Worm (Caenorhabditis elegans): ENCODE measurements around the gene R04A9.3.

Gene R04A9.3

DNA sequence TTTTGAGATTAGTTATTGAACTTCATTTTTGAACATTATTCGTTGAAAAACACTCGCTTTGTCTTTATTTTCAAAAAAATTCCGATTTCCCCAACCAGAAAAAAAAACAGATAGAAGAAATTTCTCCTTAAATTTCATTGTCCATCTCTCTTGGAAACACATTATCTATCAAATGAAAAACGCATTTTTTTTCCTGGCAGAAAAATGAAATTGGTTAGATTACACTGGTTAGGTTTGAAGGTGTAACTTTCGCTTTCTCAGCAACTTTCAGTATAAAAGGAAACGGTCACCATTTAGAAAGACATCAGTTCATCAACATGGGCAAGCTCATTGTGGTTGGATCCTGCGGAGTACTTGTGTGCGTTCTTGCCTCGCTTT, 41.0 kb upstream of the R04A9.3 start, which contains the start of gene col-19:
col-19 (plus strand) TSS at position 301 of the 378 bp plus-strand sequence.
- TF ChIP-seq F33H1.4 (GFP tag; IDR thresholded peaks at IDR 0.05), result no peak
- no peak for TF ChIP-seq T07F8.4 (tag; optimal IDR thresholded peaks at IDR 0.05)
- no peak for TF ChIP-seq hlh-26 (GFP tag; conservative IDR thresholded peaks at IDR 0.05)
- no peak for TF ChIP-seq F49E8.2 (tag; optimal IDR thresholded peaks at IDR 0.05; ENCODE audit: insufficient read depth)
- no peak for TF ChIP-seq dpff-1 (tag; optimal IDR thresholded peaks at IDR 0.05)
- no peak for TF ChIP-seq ztf-22 (GFP tag; optimal IDR thresholded peaks at IDR 0.05)
- no peak for TF ChIP-seq sdz-38 (tag; optimal IDR thresholded peaks at IDR 0.05)
- no peak for TF ChIP-seq F57A8.1 (GFP tag; optimal IDR thresholded peaks at IDR 0.05)
- no peak for TF ChIP-seq attf-5 (GFP tag; optimal IDR thresholded peaks at IDR 0.05)
- no peak for TF ChIP-seq ztf-6 (GFP tag; IDR thresholded peaks at IDR 0.05)
- no peak for TF ChIP-seq F39B2.1 (GFP tag; IDR thresholded peaks at IDR 0.05)
- TF ChIP-seq nhr-120 (GFP tag; IDR thresholded peaks at IDR 0.05), result no peak
- no peak for TF ChIP-seq F22D6.2 (tag; optimal IDR thresholded peaks at IDR 0.05)
- no peak for TF ChIP-seq lin-54 (GFP tag; optimal IDR thresholded peaks at IDR 0.05)
- no peak for TF ChIP-seq bed-1 (GFP tag; IDR thresholded peaks at IDR 0.05)
- no peak for TF ChIP-seq C17E4.6 (GFP tag; IDR thresholded peaks at IDR 0.05)
- TF ChIP-seq snpc-3.4 (tag; optimal IDR thresholded peaks at IDR 0.05), result no peak
- TF ChIP-seq zfh-2 (GFP tag; conservative IDR thresholded peaks at IDR 0.05), result no peak
- TF ChIP-seq hsf-1 (GFP tag; IDR thresholded peaks at IDR 0.05), result no peak

ce11 chrX:410073-410572, 29.7 kb upstream of the R04A9.3 start:
- TF ChIP-seq ceh-27 (GFP tag; optimal IDR thresholded peaks at IDR 0.05) (peak; percentile 92), T07F8.4 (tag; optimal IDR thresholded peaks at IDR 0.05) (peak; percentile 74), lin-26 (GFP tag; IDR thresholded peaks at IDR 0.05) (peak; percentile 86), Y56A3A.18 (GFP tag; IDR thresholded peaks at IDR 0.05) (peak; percentile 70), ets-4 (GFP tag; optimal IDR thresholded peaks at IDR 0.05) (no peak), K11D2.4 (GFP tag; IDR thresholded peaks at IDR 0.05) (peak; percentile 89), egl-18 (GFP tag; IDR thresholded peaks at IDR 0.05) (peak; percentile 86), Y79H2A.3 (GFP tag; conservative IDR thresholded peaks at IDR 0.05) (no peak), lsy-27 (tag; optimal IDR thresholded peaks at IDR 0.05; ENCODE audit: borderline replicate concordance, insufficient read depth) (no peak), dox-1 (GFP tag; IDR thresholded peaks at IDR 0.05) (peak; percentile 96), sea-2 (GFP tag; IDR thresholded peaks at IDR 0.05) (0 out of 2 replicates have a peak, but pooled peaks have one; percentile 48), lin-35 (GFP tag; optimal IDR thresholded peaks at IDR 0.05) (peak in 1 of 3 experiments; percentile 82), hlh-26 (GFP tag; conservative IDR thresholded peaks at IDR 0.05) (no peak), nhr-90 (tag; optimal IDR thresholded peaks at IDR 0.05) (peak; percentile 83), somi-1 (GFP tag; optimal IDR thresholded peaks at IDR 0.05) (peak; percentile 76), zim-3 (tag; optimal IDR thresholded peaks at IDR 0.05) (peak; percentile 53), madf-3 (GFP tag; IDR thresholded peaks at IDR 0.05) (no peak), ztf-18 (tag; optimal IDR thresholded peaks at IDR 0.05) (peak; percentile 50), F49E8.2 (tag; optimal IDR thresholded peaks at IDR 0.05; ENCODE audit: insufficient read depth) (peak; percentile 31), ztf-25 (GFP tag; IDR thresholded peaks at IDR 0.05) (peak; percentile 89; the same call in 1 of the 2 replicates), madf-10 (tag; optimal IDR thresholded peaks at IDR 0.05) (peak; percentile 91), F57A8.1 (GFP tag; optimal IDR thresholded peaks at IDR 0.05) (no peak), hmg-1.2 (GFP tag; IDR thresholded peaks at IDR 0.05) (peak; percentile 89), Y53F4B.3 (GFP tag; IDR thresholded peaks at IDR 0.05) (no peak), rcor-1 (GFP tag; IDR thresholded peaks at IDR 0.05) (peak; percentile 76), K12H6.12 (tag; optimal IDR thresholded peaks at IDR 0.05) (peak; percentile 85), B0035.1 (tag; optimal IDR thresholded peaks at IDR 0.05) (peak; percentile 83), ccch-3 (GFP tag; optimal IDR thresholded peaks at IDR 0.05) (no peak), let-526 (GFP tag; IDR thresholded peaks at IDR 0.05) (peak; percentile 27; the same call in 1 of the 2 replicates), Y67H2A.10 (GFP tag; conservative IDR thresholded peaks at IDR 0.05) (no peak), C06A6.2 (GFP tag; conservative IDR thresholded peaks at IDR 0.05) (peak; percentile 82; the same call in 1 of the 2 replicates), efl-1 (GFP tag; optimal IDR thresholded peaks at IDR 0.05) (no peak), C17E4.6 (GFP tag; IDR thresholded peaks at IDR 0.05) (0 out of 2 replicates have a peak, but pooled peaks have one; percentile 11)
